Worm (Caenorhabditis elegans): ENCODE measurements around the gene ser-1.

ser-1 gene

ce11 chrX:16566358-16566757 lies 13.2 kb upstream of the ser-1 start:
- no peak for TF ChIP-seq F49E8.2 (tag; optimal IDR thresholded peaks at IDR 0.05; ENCODE audit: insufficient read depth)
- TF ChIP-seq ccch-3 (GFP tag; optimal IDR thresholded peaks at IDR 0.05) = no peak
- no peak for TF ChIP-seq F22D6.2 (tag; optimal IDR thresholded peaks at IDR 0.05)
- TF ChIP-seq ceh-91 (GFP tag; IDR thresholded peaks at IDR 0.05) = no peak
- TF ChIP-seq lir-1 (GFP tag; conservative IDR thresholded peaks at IDR 0.05) = no peak
- TF ChIP-seq B0336.3 (GFP tag; IDR thresholded peaks at IDR 0.05) = no peak
- no peak for TF ChIP-seq F23B12.7 (tag; optimal IDR thresholded peaks at IDR 0.05; ENCODE audit: insufficient read depth)
- TF ChIP-seq dpl-1 (GFP tag; optimal IDR thresholded peaks at IDR 0.05) = no peak
- no peak for TF ChIP-seq ztf-26 (tag; optimal IDR thresholded peaks at IDR 0.05)
- no peak for TF ChIP-seq mcd-1 (GFP tag; IDR thresholded peaks at IDR 0.05)
- TF ChIP-seq ets-4 (GFP tag; optimal IDR thresholded peaks at IDR 0.05) = no peak
- TF ChIP-seq F55B11.4 (tag; optimal IDR thresholded peaks at IDR 0.05; ENCODE audit: borderline replicate concordance, insufficient read depth) = no peak
- TF ChIP-seq ztf-28 (GFP tag; IDR thresholded peaks at IDR 0.05) = no peak
- no peak for TF ChIP-seq mxl-1 (tag; optimal IDR thresholded peaks at IDR 0.05)
- TF ChIP-seq tbp1 (GFP tag; optimal IDR thresholded peaks at IDR 0.05) = peak; percentile 58
- TF ChIP-seq rcor-1 (GFP tag; IDR thresholded peaks at IDR 0.05) = 0 out of 2 replicates have a peak, but pooled peaks have one; percentile 9
- no peak for TF ChIP-seq lin-54 (GFP tag; optimal IDR thresholded peaks at IDR 0.05)
- peak; percentile 63; the same call in 1 of the 2 replicates for TF ChIP-seq attf-6 (GFP tag; IDR thresholded peaks at IDR 0.05)
- no peak for TF ChIP-seq T07F8.4 (tag; optimal IDR thresholded peaks at IDR 0.05)
- no peak for TF ChIP-seq gei-17 (GFP tag; optimal IDR thresholded peaks at IDR 0.05)
- TF ChIP-seq egl-44 (GFP tag; IDR thresholded peaks at IDR 0.05) = no peak
- no peak for TF ChIP-seq lsl-1 (GFP tag; optimal IDR thresholded peaks at IDR 0.05)
- no peak for TF ChIP-seq atf-7 (tag; optimal IDR thresholded peaks at IDR 0.05)
- TF ChIP-seq ztf-6 (GFP tag; IDR thresholded peaks at IDR 0.05) = no peak
- TF ChIP-seq efl-1 (GFP tag; optimal IDR thresholded peaks at IDR 0.05) = no peak
- TF ChIP-seq athp-1 (tag; optimal IDR thresholded peaks at IDR 0.05) = no peak
- TF ChIP-seq Y79H2A.3 (GFP tag; conservative IDR thresholded peaks at IDR 0.05) = no peak
- peak; percentile 14 for TF ChIP-seq snpc-1.3 (tag; optimal IDR thresholded peaks at IDR 0.05; ENCODE audit: insufficient read depth)
- TF ChIP-seq snpc-3.4 (tag; optimal IDR thresholded peaks at IDR 0.05) = peak; percentile 89
- no peak for TF ChIP-seq aptf-2 (GFP tag; conservative IDR thresholded peaks at IDR 0.05)
- TF ChIP-seq snpc-4 (GFP tag; optimal IDR thresholded peaks at IDR 0.05) = peak; percentile 92
- TF ChIP-seq snpc-4 (tag; optimal IDR thresholded peaks at IDR 0.05) = peak; percentile 88 to 97 (median 92)
- no peak for TF ChIP-seq F37B4.10 (GFP tag; IDR thresholded peaks at IDR 0.05)
- TF ChIP-seq sdz-38 (tag; optimal IDR thresholded peaks at IDR 0.05) = no peak
- no peak for TF ChIP-seq Y53G8AR.9 (GFP tag; conservative IDR thresholded peaks at IDR 0.05)
- peak; percentile 25; the same call in 1 of the 2 replicates for TF ChIP-seq pbrm-1 (GFP tag; IDR thresholded peaks at IDR 0.05)
- TF ChIP-seq K11D2.4 (GFP tag; IDR thresholded peaks at IDR 0.05) = no peak
- TF ChIP-seq K12H6.12 (tag; optimal IDR thresholded peaks at IDR 0.05) = no peak
- no peak for TF ChIP-seq madf-10 (tag; optimal IDR thresholded peaks at IDR 0.05)
- no peak for TF ChIP-seq F10E7.11 (tag; optimal IDR thresholded peaks at IDR 0.05)
- no peak for TF ChIP-seq attf-5 (GFP tag; optimal IDR thresholded peaks at IDR 0.05)
- no peak for TF ChIP-seq lin-26 (GFP tag; IDR thresholded peaks at IDR 0.05)
- no peak for TF ChIP-seq Y67H2A.10 (GFP tag; conservative IDR thresholded peaks at IDR 0.05)
- no peak for TF ChIP-seq ztf-3 (GFP tag; optimal IDR thresholded peaks at IDR 0.05)
- TF ChIP-seq ekl-4 (GFP tag; IDR thresholded peaks at IDR 0.05) = 0 out of 2 replicates have a peak, but pooled peaks have one; percentile 10
- no peak for TF ChIP-seq xnd-1 (tag; optimal IDR thresholded peaks at IDR 0.05)
- no peak for TF ChIP-seq B0019.2 (GFP tag; conservative IDR thresholded peaks at IDR 0.05)
- TF ChIP-seq him-1 (tag; optimal IDR thresholded peaks at IDR 0.05) = peak; percentile 47
- no peak for TF ChIP-seq nhr-90 (tag; optimal IDR thresholded peaks at IDR 0.05)

All from whole organism, young adult.